Worm (Caenorhabditis elegans): ENCODE results near the gene daf-31.

- TF ChIP-seq him-1 (tag; optimal IDR thresholded peaks at IDR 0.05) (no peak), W03F9.2 (tag; optimal IDR thresholded peaks at IDR 0.05) (no peak), dao-5 (tag; optimal IDR thresholded peaks at IDR 0.05) (no peak)
These were observed 48.7 kb upstream of the daf-31 start for ce11 chrIV:8241312-8241833.

Data from whole organism, L4/young adult.